Fruit fly (Drosophila melanogaster) whole organism, embryonic: ENCODE results near the gene Mgat4b.

Experiments used
- Adf1 ChIP-seq: fragments of 200-800 bp; sonication (Bioruptor generic); IDR thresholded peaks from 2 replicates; pipeline ENCODE4 v1.3.6; 2022; ENCODE audit warnings: missing biosample characterization, missing genetic modification characterization
- Bdp1 ChIP-seq: fragments of 200-800 bp; sonication (Bioruptor generic); optimal IDR thresholded peaks from 3 replicates; lab custom pipeline; 2016; ENCODE audit warnings: missing biosample characterization, missing genetic modification characterization
- CG10267 ChIP-seq: fragments of 200-800 bp; sonication (Bioruptor generic); optimal IDR thresholded peaks from 2 replicates; lab custom pipeline; 2018; ENCODE audit warnings: missing biosample characterization, mild to moderate bottlenecking, missing genetic modification characterization, moderate library complexity
- CG11504 ChIP-seq: fragments of 200-800 bp; sonication (Bioruptor generic); optimal IDR thresholded peaks from 3 replicates; lab custom pipeline; 2019; ENCODE audit warnings: missing biosample characterization, mild to moderate bottlenecking, missing genetic modification characterization, moderate library complexity
- CG11695 ChIP-seq: fragments of 200-800 bp; sonication (Bioruptor generic); IDR thresholded peaks from 3 replicates; pipeline ENCODE4 v1.3.6; 2022; ENCODE audit warnings: missing biosample characterization, missing genetic modification characterization
- CG14014 ChIP-seq: fragments of 200-800 bp; sonication (Bioruptor generic); IDR thresholded peaks from 2 replicates; pipeline ENCODE4 v1.3.6; 2022; ENCODE audit warnings: missing biosample characterization, missing genetic modification characterization
- CG17361 ChIP-seq: fragments of 200-800 bp; sonication (Bioruptor generic); IDR thresholded peaks from 3 replicates; pipeline ENCODE4 v1.3.6; 2022; ENCODE audit warnings: missing biosample characterization, missing genetic modification characterization
- CG17612 ChIP-seq: fragments of 200-800 bp; sonication (Bioruptor generic); IDR thresholded peaks from 2 replicates; pipeline ENCODE4 v1.3.6; 2022; ENCODE audit warnings: missing biosample characterization, missing genetic modification characterization
- CG2889 ChIP-seq: fragments of 200-800 bp; sonication (Bioruptor generic); IDR thresholded peaks from 3 replicates; pipeline ENCODE4 v1.3.6; 2022; ENCODE audit warnings: missing biosample characterization, missing genetic modification characterization
- CG32767 ChIP-seq: fragments of 200-800 bp; sonication (Bioruptor generic); IDR thresholded peaks from 2 replicates; pipeline ENCODE4 v1.3.6; 2022; ENCODE audit warnings: missing biosample characterization, missing genetic modification characterization
- CG43689 ChIP-seq: fragments of 200-800 bp; sonication (Bioruptor generic); IDR thresholded peaks from 2 replicates; pipeline ENCODE4 v1.3.6; 2022; ENCODE audit warnings: missing biosample characterization, missing genetic modification characterization
- CG4730 ChIP-seq: fragments of 200-800 bp; sonication (Bioruptor generic); IDR thresholded peaks from 2 replicates; pipeline ENCODE4 v1.3.6; 2022; ENCODE audit warnings: missing biosample characterization, missing genetic modification characterization
- CG6791 ChIP-seq: fragments of 200-800 bp; sonication (Bioruptor generic); IDR thresholded peaks from 3 replicates; pipeline ENCODE4 v1.3.6; 2022; ENCODE audit warnings: missing biosample characterization, missing genetic modification characterization; ENCODE audit not compliant: partially characterized antibody
- CG7271 ChIP-seq: fragments of 200-800 bp; sonication (Bioruptor generic); optimal IDR thresholded peaks from 2 replicates; lab custom pipeline; 2018; ENCODE audit warnings: missing biosample characterization, mild to moderate bottlenecking, missing genetic modification characterization, moderate library complexity
- CG9727 ChIP-seq: fragments of 200-800 bp; sonication (Bioruptor generic); optimal IDR thresholded peaks from 3 replicates; lab custom pipeline; 2017; ENCODE audit warnings: missing biosample characterization, mild to moderate bottlenecking, missing genetic modification characterization
- CHES-1-like ChIP-seq: fragments of 200-800 bp; sonication (Bioruptor generic); optimal IDR thresholded peaks from 2 replicates; lab custom pipeline; 2016; ENCODE audit warnings: missing biosample characterization, missing genetic modification characterization
- Dip2 ChIP-seq: fragments of 200-800 bp; sonication (Bioruptor generic); IDR thresholded peaks from 2 replicates; pipeline ENCODE4 v1.3.6; 2022; ENCODE audit warnings: missing biosample characterization, missing genetic modification characterization
- Doc3 ChIP-seq: fragments of 200-800 bp; sonication (Bioruptor generic); IDR thresholded peaks from 3 replicates; pipeline ENCODE4 v1.3.6; 2022; ENCODE audit warnings: missing biosample characterization, missing genetic modification characterization; ENCODE audit not compliant: partially characterized antibody
- Fer1 ChIP-seq: fragments of 200-800 bp; sonication (Bioruptor generic); optimal IDR thresholded peaks from 2 replicates; lab custom pipeline; 2017; ENCODE audit warnings: missing biosample characterization, mild to moderate bottlenecking, missing genetic modification characterization
- Hand ChIP-seq: fragments of 200-800 bp; sonication (Bioruptor generic); optimal IDR thresholded peaks from 2 replicates; lab custom pipeline; 2017; ENCODE audit warnings: mild to moderate bottlenecking, missing biosample characterization, missing genetic modification reagents, missing genetic modification characterization
- Hr3 ChIP-seq: fragments of 200-800 bp; sonication (Bioruptor generic); optimal IDR thresholded peaks from 3 replicates; lab custom pipeline; 2016; ENCODE audit warnings: missing biosample characterization, missing genetic modification characterization
- Hr39 ChIP-seq: fragments of >200 bp; optimal IDR thresholded peaks from 2 replicates; lab custom pipeline; 2017
- Hr51 ChIP-seq, 2 experiments: fragments of 200-800 bp; sonication (Bioruptor generic); optimal IDR thresholded peaks; 2 replicates in 1 of 2; 3 replicates in 1 of 2; lab custom pipeline; 2016 to 2018; ENCODE audit warnings: missing biosample characterization in 2 of 2, missing genetic modification characterization in 2 of 2, mild to moderate bottlenecking in 1 of 2, moderate library complexity in 1 of 2
- Nf-YA ChIP-seq: fragments of 200-800 bp; sonication (Bioruptor generic); IDR thresholded peaks from 2 replicates; pipeline ENCODE4 v1.3.6; 2022; ENCODE audit warnings: missing biosample characterization, missing genetic modification characterization
- Nf-YB ChIP-seq: fragments of 200-800 bp; sonication (Bioruptor generic); optimal IDR thresholded peaks from 3 replicates; lab custom pipeline; 2019; ENCODE audit warnings: missing biosample characterization, mild to moderate bottlenecking, missing genetic modification characterization, moderate library complexity
- Oli ChIP-seq: fragments of 200-800 bp; sonication (Bioruptor generic); optimal IDR thresholded peaks from 2 replicates; lab custom pipeline; 2018; ENCODE audit warnings: missing biosample characterization, mild to moderate bottlenecking, missing genetic modification characterization, moderate library complexity
- Sry-δ ChIP-seq: fragments of 200-800 bp; sonication (Bioruptor generic); optimal IDR thresholded peaks from 2 replicates; lab custom pipeline; 2016; ENCODE audit warnings: missing biosample characterization, missing genetic modification characterization
- TFAM ChIP-seq: fragments of 200-800 bp; sonication (Bioruptor generic); optimal IDR thresholded peaks from 2 replicates; lab custom pipeline; 2017; ENCODE audit warnings: missing biosample characterization, missing genetic modification characterization, inconsistent platforms
- Trl ChIP-seq, 3 experiments: fragments of >200 bp in 2 of 3; fragments of 200-800 bp in 1 of 3; sonication (Bioruptor generic) in 1 of 3; optimal IDR thresholded peaks; 2 replicates in 1 of 3; 3 replicates in 2 of 3; lab custom pipeline; 2016 to 2017; ENCODE audit warnings: missing biosample characterization in 1 of 3, missing genetic modification characterization in 1 of 3
- Xbp1 ChIP-seq: fragments of 200-800 bp; sonication (Bioruptor generic); optimal IDR thresholded peaks from 3 replicates; lab custom pipeline; 2016; ENCODE audit warnings: missing biosample characterization, mild to moderate bottlenecking, missing genetic modification characterization
- Xrp1 ChIP-seq: fragments of 200-800 bp; sonication (Bioruptor generic); IDR thresholded peaks from 2 replicates; pipeline ENCODE4 v1.3.6; 2022; ENCODE audit warnings: missing biosample characterization, missing genetic modification characterization
- ab ChIP-seq: fragments of 200-800 bp; sonication (Bioruptor generic); optimal IDR thresholded peaks from 2 replicates; lab custom pipeline; 2016; ENCODE audit warnings: missing biosample characterization, missing genetic modification characterization
- al ChIP-seq: fragments of 200-800 bp; sonication (Bioruptor generic); IDR thresholded peaks from 2 replicates; pipeline ENCODE4 v1.3.6; 2022; ENCODE audit warnings: missing biosample characterization, missing genetic modification characterization
- bsh ChIP-seq, 2 experiments: fragments of 200-800 bp; sonication (Bioruptor generic); optimal IDR thresholded peaks; 2 replicates each; lab custom pipeline; 2017 to 2018; ENCODE audit warnings: mild to moderate bottlenecking in 2 of 2, missing biosample characterization in 2 of 2, missing genetic modification characterization in 2 of 2, moderate library complexity in 1 of 2
- corto ChIP-seq: fragments of 200-800 bp; sonication (Bioruptor generic); optimal IDR thresholded peaks from 2 replicates; lab custom pipeline; 2016; ENCODE audit warnings: missing biosample characterization, mild to moderate bottlenecking, missing genetic modification characterization, moderate library complexity
- dm ChIP-seq: fragments of 200-800 bp; sonication (Bioruptor generic); optimal IDR thresholded peaks from 3 replicates; lab custom pipeline; 2016; ENCODE audit warnings: missing biosample characterization, missing genetic modification characterization
- dmrt99B ChIP-seq: fragments of 200-800 bp; sonication (Bioruptor generic); optimal IDR thresholded peaks from 2 replicates; lab custom pipeline; 2018; ENCODE audit warnings: missing biosample characterization, mild to moderate bottlenecking, missing genetic modification characterization, moderate library complexity
- esg ChIP-seq: fragments of 200-800 bp; sonication (Bioruptor generic); conservative IDR thresholded peaks from 2 replicates; pipeline ENCODE4 v1.3.6; 2022; ENCODE audit warnings: missing biosample characterization, missing genetic modification characterization
- fd96Cb ChIP-seq: fragments of 200-800 bp; sonication (Bioruptor generic); optimal IDR thresholded peaks from 2 replicates; lab custom pipeline; 2018; ENCODE audit warnings: missing biosample characterization, mild to moderate bottlenecking, missing genetic modification characterization, moderate library complexity
- ftz-f1 ChIP-seq: fragments of 200-800 bp; sonication (Bioruptor generic); optimal IDR thresholded peaks from 2 replicates; lab custom pipeline; 2016; ENCODE audit warnings: missing biosample characterization, missing genetic modification characterization
- gt ChIP-seq: fragments of 200-800 bp; sonication (Bioruptor generic); IDR thresholded peaks from 2 replicates; pipeline ENCODE4 v1.3.6; 2022; ENCODE audit warnings: missing biosample characterization, missing genetic modification characterization
- oc ChIP-seq: fragments of 200-800 bp; sonication (Bioruptor generic); optimal IDR thresholded peaks from 2 replicates; lab custom pipeline; 2018; ENCODE audit warnings: missing biosample characterization, mild to moderate bottlenecking, missing genetic modification characterization, moderate library complexity
- rib ChIP-seq: fragments of 200-800 bp; sonication (Bioruptor generic); IDR thresholded peaks from 2 replicates; pipeline ENCODE4 v1.3.6; 2022; ENCODE audit warnings: missing biosample characterization, missing genetic modification characterization
- salm ChIP-seq: fragments of 200-800 bp; sonication (Bioruptor generic); optimal IDR thresholded peaks from 2 replicates; lab custom pipeline; 2018; ENCODE audit warnings: missing biosample characterization, mild to moderate bottlenecking, missing genetic modification characterization
- schlank ChIP-seq: fragments of 200-800 bp; sonication (Bioruptor generic); optimal IDR thresholded peaks from 2 replicates; lab custom pipeline; 2018; ENCODE audit warnings: missing biosample characterization, mild to moderate bottlenecking, missing genetic modification characterization
- sisA ChIP-seq: fragments of 200-800 bp; sonication (Bioruptor generic); IDR thresholded peaks from 2 replicates; pipeline ENCODE4 v1.3.6; 2022; ENCODE audit warnings: missing biosample characterization, missing genetic modification characterization
- stwl ChIP-seq: fragments of 200-800 bp; sonication (Bioruptor generic); optimal IDR thresholded peaks from 3 replicates; lab custom pipeline; 2018; ENCODE audit warnings: missing biosample characterization, mild to moderate bottlenecking, missing genetic modification characterization, moderate library complexity
- tll ChIP-seq, 2 experiments: fragments of 200-800 bp in 1 of 2; fragments of >200 bp in 1 of 2; sonication (Bioruptor generic) in 1 of 2; optimal IDR thresholded peaks; 2 replicates each; lab custom pipeline; 2017 to 2019; ENCODE audit warnings: missing biosample characterization in 2 of 2, missing genetic modification characterization in 2 of 2, mild to moderate bottlenecking in 1 of 2, moderate library complexity in 1 of 2
- twi ChIP-seq: fragments of 200-800 bp; optimal IDR thresholded peaks from 2 replicates; lab custom pipeline; 2019; ENCODE audit warnings: missing biosample characterization, mild to moderate bottlenecking, missing genetic modification characterization, moderate library complexity

Mgat4b gene

dm6 chr3L:14759097-14759795 lies 9.8 kb downstream of the Mgat4b start (continued):
- TF ChIP-seq Xrp1 (GFP tag; lab: Robert Waterston, UW): peak; percentile 100
- peak; percentile 61; the same call in 2 of the 3 replicates for TF ChIP-seq CG6791 (GFP tag; lab: Robert Waterston, UW)
- TF ChIP-seq Hr51 (GFP tag; optimal IDR thresholded peaks at IDR 0.05; lab: Kevin White, UChicago): peak; percentile 99 to 100
- peak; percentile 100 for TF ChIP-seq dmrt99B
- TF ChIP-seq Dip2 (GFP tag; lab: Robert Waterston, UW): peak; percentile 85
- TF ChIP-seq CG10267 (tag; lab: Kevin White, UChicago): peak; percentile 99
- peak; percentile 95 for TF ChIP-seq Adf1 (GFP tag; lab: Robert Waterston, UW)
- peak; percentile 99 for TF ChIP-seq CG2889
- peak; percentile 100 for TF ChIP-seq CG11695 (GFP tag; lab: Robert Waterston, UW)
- TF ChIP-seq rib: peak; percentile 100
- peak in 1 of 2 experiments; percentile 81 for TF ChIP-seq tll (GFP tag; optimal IDR thresholded peaks at IDR 0.05; lab: Kevin White, UChicago)
- TF ChIP-seq schlank (tag; lab: Kevin White, UChicago): peak; percentile 99
- TF ChIP-seq Oli (tag; lab: Kevin White, UChicago): peak; percentile 100
- peak; percentile 92 for TF ChIP-seq ftz-f1
- peak; percentile 99 for TF ChIP-seq corto (GFP tag; lab: Kevin White, UChicago)
- peak; percentile 100 for TF ChIP-seq al
- TF ChIP-seq CG14014 (GFP tag; lab: Robert Waterston, UW): peak; percentile 100
- TF ChIP-seq ab (GFP tag; lab: Kevin White, UChicago): peak; percentile 96
- TF ChIP-seq dm (GFP tag; lab: Kevin White, UChicago): peak; percentile 97
- TF ChIP-seq CG7271 (tag; lab: Kevin White, UChicago): peak; percentile 96
- peak; percentile 100 for TF ChIP-seq Hr3 (GFP tag; lab: Kevin White, UChicago)
- peak; percentile 82 for TF ChIP-seq Sry-δ (GFP tag; lab: Kevin White, UChicago)
- TF ChIP-seq sisA (GFP tag; lab: Robert Waterston, UW): peak; percentile 99
- peak; percentile 100 for TF ChIP-seq oc (tag; lab: Kevin White, UChicago)
- TF ChIP-seq CG4730 (GFP tag; lab: Robert Waterston, UW): peak; percentile 99
- TF ChIP-seq gt (GFP tag; lab: Robert Waterston, UW): peak; percentile 97
- TF ChIP-seq stwl (tag; lab: Kevin White, UChicago): peak; percentile 72
- TF ChIP-seq Nf-YA (GFP tag; lab: Robert Waterston, UW): peak; percentile 99
- TF ChIP-seq CHES-1-like (GFP tag; lab: Kevin White, UChicago): peak; percentile 99
- peak; percentile 99 for TF ChIP-seq CG43689 (GFP tag; lab: Robert Waterston, UW)
- TF ChIP-seq Hr39 (lab: Kevin White, UChicago): no peak
- TF ChIP-seq CG9727 (GFP tag; lab: Kevin White, UChicago): peak; percentile 100
- peak; percentile 99 for TF ChIP-seq twi
- TF ChIP-seq bsh (GFP tag; optimal IDR thresholded peaks at IDR 0.05; lab: Kevin White, UChicago): peak; percentile 99 to 100
- peak; percentile 100 for TF ChIP-seq esg (GFP tag; lab: Robert Waterston, UW)
- TF ChIP-seq Trl (optimal IDR thresholded peaks at IDR 0.05; lab: Kevin White, UChicago): peak; percentile 74 to 95
- peak; percentile 99 for TF ChIP-seq Trl (GFP tag; optimal IDR thresholded peaks at IDR 0.05; lab: Kevin White, UChicago)
- TF ChIP-seq Nf-YB (GFP tag; lab: Kevin White, UChicago): peak; percentile 93
- TF ChIP-seq TFAM: peak; percentile 97
- TF ChIP-seq CG17612 (GFP tag; lab: Robert Waterston, UW): peak; percentile 99
- TF ChIP-seq salm: peak; percentile 100
- peak; percentile 99 for TF ChIP-seq Xbp1 (GFP tag; lab: Kevin White, UChicago)
- peak; percentile 95 for TF ChIP-seq Bdp1 (GFP tag; lab: Kevin White, UChicago)
- peak; percentile 100 for TF ChIP-seq Fer1
- peak; percentile 100 for TF ChIP-seq CG17361 (GFP tag; lab: Robert Waterston, UW)
- peak; percentile 100 for TF ChIP-seq fd96Cb (tag; lab: Kevin White, UChicago)
- peak; percentile 99 for TF ChIP-seq CG11504 (tag; lab: Kevin White, UChicago)
- TF ChIP-seq Doc3 (GFP tag; lab: Robert Waterston, UW): no peak
- TF ChIP-seq CG32767 (GFP tag; lab: Robert Waterston, UW): peak; percentile 100
- peak; percentile 100 for TF ChIP-seq Hand (GFP tag; lab: Kevin White, UChicago)
